Worm (Caenorhabditis elegans) whole organism, mixed stage, embryonic: ENCODE measurements around the gene asp-17.
"Not testable (repeated sequence)": the region's sequence is repeated elsewhere in the genome, so short reads cannot be mapped to it uniquely, and the experiment has no call there.

Experiments used
- M03D4.4 ChIP-seq: sonication (generic microtip); optimal IDR thresholded peaks from 2 replicates; lab custom pipeline; 2017; ENCODE audit warnings: mild to moderate bottlenecking, missing genetic modification characterization, missing compliant biosample characterization
- bed-3 ChIP-seq: fragments of 200-800 bp; sonication (Bioruptor generic); optimal IDR thresholded peaks from 3 replicates; lab custom pipeline; 2018; ENCODE audit warnings: mild to moderate bottlenecking, missing genetic modification characterization, moderate library complexity, missing compliant biosample characterization
- blmp-1 ChIP-seq: fragments of 150-350 bp; optimal IDR thresholded peaks from 2 replicates; lab custom pipeline; 2014; ENCODE audit warnings: missing biosample characterization, missing genetic modification characterization
- ceh-43 ChIP-seq: fragments of 200-800 bp; sonication (Bioruptor generic); optimal IDR thresholded peaks from 2 replicates; lab custom pipeline; 2018; ENCODE audit warnings: mild to moderate bottlenecking, missing genetic modification characterization, moderate library complexity, missing compliant biosample characterization
- ceh-83 ChIP-seq: fragments of 200-800 bp; sonication (Bioruptor generic); optimal IDR thresholded peaks from 2 replicates; lab custom pipeline; 2018; ENCODE audit warnings: mild to moderate bottlenecking, missing genetic modification characterization, missing compliant biosample characterization
- ces-1 ChIP-seq: fragments of 150-350 bp; optimal IDR thresholded peaks from 2 replicates; lab custom pipeline; 2014; ENCODE audit warnings: missing biosample characterization, missing genetic modification reagents, missing genetic modification characterization
- drap-1 ChIP-seq: fragments of 200-800 bp; sonication (Bioruptor generic); optimal IDR thresholded peaks from 3 replicates; lab custom pipeline; 2018; ENCODE audit warnings: mild to moderate bottlenecking, missing genetic modification characterization, missing compliant biosample characterization
- elt-1 ChIP-seq: sonication (generic microtip); optimal IDR thresholded peaks from 2 replicates; lab custom pipeline; 2017; ENCODE audit warnings: missing genetic modification characterization, mild to moderate bottlenecking, missing compliant biosample characterization, antibody characterized with exemption, moderate library complexity, borderline replicate concordance; ENCODE audit not compliant: insufficient read depth
- elt-3 ChIP-seq: fragments of 150-350 bp; optimal IDR thresholded peaks from 2 replicates; lab custom pipeline; 2014; ENCODE audit warnings: missing biosample characterization, missing genetic modification characterization
- flh-1 ChIP-seq: fragments of 200-800 bp; sonication (Bioruptor generic); optimal IDR thresholded peaks from 2 replicates; lab custom pipeline; 2018; ENCODE audit warnings: mild to moderate bottlenecking, missing genetic modification characterization, moderate library complexity, missing compliant biosample characterization
- ham-2 ChIP-seq: fragments of 200-800 bp; sonication (Bioruptor generic); optimal IDR thresholded peaks from 2 replicates; lab custom pipeline; 2018; ENCODE audit warnings: mild to moderate bottlenecking, missing genetic modification characterization, missing compliant biosample characterization
- lin-13 ChIP-seq: fragments of 150-350 bp; optimal IDR thresholded peaks from 2 replicates; lab custom pipeline; 2014; ENCODE audit warnings: missing biosample characterization, missing genetic modification characterization
- lin-32 ChIP-seq: fragments of 200-800 bp; sonication (Bioruptor generic); optimal IDR thresholded peaks from 2 replicates; lab custom pipeline; 2018; ENCODE audit warnings: mild to moderate bottlenecking, missing genetic modification characterization, missing compliant biosample characterization
- lsy-2 ChIP-seq: fragments of 150-350 bp; optimal IDR thresholded peaks from 2 replicates; lab custom pipeline; 2014; ENCODE audit warnings: missing biosample characterization, missing genetic modification characterization
- mab-5 ChIP-seq: fragments of 150-350 bp; optimal IDR thresholded peaks from 2 replicates; lab custom pipeline; 2014; ENCODE audit warnings: missing biosample characterization, missing genetic modification characterization
- mep-1 ChIP-seq: fragments of 150-350 bp; optimal IDR thresholded peaks from 2 replicates; lab custom pipeline; 2017; ENCODE audit warnings: missing biosample characterization, missing genetic modification reagents, missing genetic modification characterization, inconsistent platforms
- mls-2 ChIP-seq: sonication (generic microtip); optimal IDR thresholded peaks from 2 replicates; lab custom pipeline; 2016; ENCODE audit warnings: mild to moderate bottlenecking, missing genetic modification characterization, moderate library complexity, missing compliant biosample characterization
- nhr-12 ChIP-seq: fragments of 150-350 bp; optimal IDR thresholded peaks from 2 replicates; lab custom pipeline; 2014; ENCODE audit warnings: missing biosample characterization, missing genetic modification characterization
- nhr-2 ChIP-seq: fragments of 150-350 bp; optimal IDR thresholded peaks from 2 replicates; lab custom pipeline; 2014; ENCODE audit warnings: missing biosample characterization, missing genetic modification characterization
- nhr-237 ChIP-seq: fragments of 150-350 bp; optimal IDR thresholded peaks from 2 replicates; lab custom pipeline; 2014; ENCODE audit warnings: missing biosample characterization, missing genetic modification characterization
- nhr-28 ChIP-seq: fragments of 150-350 bp; optimal IDR thresholded peaks from 2 replicates; lab custom pipeline; 2014; ENCODE audit warnings: missing biosample characterization, missing genetic modification characterization
- nhr-76 ChIP-seq: sonication (generic microtip); optimal IDR thresholded peaks from 2 replicates; lab custom pipeline; 2017; ENCODE audit warnings: missing biosample characterization, missing genetic modification characterization
- sem-2 ChIP-seq: fragments of 200-800 bp; sonication (Bioruptor generic); optimal IDR thresholded peaks from 2 replicates; lab custom pipeline; 2018; ENCODE audit warnings: mild to moderate bottlenecking, missing genetic modification characterization, missing compliant biosample characterization
- snpc-4 ChIP-seq: fragments of 150-350 bp; optimal IDR thresholded peaks from 2 replicates; lab custom pipeline; 2014; ENCODE audit warnings: missing biosample characterization, missing genetic modification characterization
- sptf-1 ChIP-seq: sonication (generic microtip); optimal IDR thresholded peaks from 2 replicates; lab custom pipeline; 2017; ENCODE audit warnings: mild to moderate bottlenecking, missing genetic modification characterization, moderate library complexity, missing compliant biosample characterization
- tbx-8 ChIP-seq: fragments of 200-800 bp; sonication (Bioruptor generic); optimal IDR thresholded peaks from 2 replicates; lab custom pipeline; 2018; ENCODE audit warnings: mild to moderate bottlenecking, missing genetic modification characterization, moderate library complexity, missing compliant biosample characterization
- unc-120 ChIP-seq: sonication (generic microtip); optimal IDR thresholded peaks from 2 replicates; lab custom pipeline; 2017; ENCODE audit warnings: missing genetic modification characterization, missing compliant biosample characterization; ENCODE audit not compliant: poor library complexity, severe bottlenecking
- unc-39 ChIP-seq: fragments of 150-350 bp; optimal IDR thresholded peaks from 2 replicates; lab custom pipeline; 2014; ENCODE audit warnings: missing biosample characterization, missing genetic modification characterization
- zip-8 ChIP-seq: fragments of 150-350 bp; optimal IDR thresholded peaks from 2 replicates; lab custom pipeline; 2014; ENCODE audit warnings: missing biosample characterization, missing genetic modification characterization
- ztf-11 ChIP-seq: fragments of 150-350 bp; optimal IDR thresholded peaks from 2 replicates; lab custom pipeline; 2014; ENCODE audit warnings: missing biosample characterization, missing genetic modification characterization

Gene asp-17

DNA sequence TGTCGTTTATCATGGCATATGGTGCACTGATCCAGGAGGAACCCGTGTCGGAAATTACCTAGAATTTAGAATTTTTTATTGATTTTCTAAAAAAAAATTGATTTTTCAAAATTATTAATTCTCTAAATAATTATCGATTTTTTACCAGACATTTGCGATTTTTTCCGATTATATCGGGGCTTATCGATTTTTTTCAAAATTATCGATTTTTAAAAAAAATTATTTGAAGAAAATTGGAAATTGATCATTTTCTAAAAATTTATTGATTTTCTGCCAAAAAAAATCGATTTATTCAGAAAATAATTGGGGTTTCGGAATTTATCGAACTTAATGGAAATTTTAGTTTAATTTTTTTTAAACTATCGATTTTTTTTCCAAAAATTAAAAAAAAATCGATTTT is 1.1 kb downstream of the asp-17 start:
- TF ChIP-seq tbx-8: no peak
- TF ChIP-seq bed-3 (GFP tag; lab: Kevin White, UChicago): no peak
- no peak for TF ChIP-seq ceh-43
- no peak for TF ChIP-seq blmp-1 (tag; lab: Kevin White, UChicago)
- TF ChIP-seq elt-3 (tag; lab: Kevin White, UChicago): no peak

ce11 chrV:19031456-19031855 is 5.7 kb downstream of the asp-17 start, which contains the start of gene Y39B6A.27:
Gene Y39B6A.27, plus strand, starts transcription at chrV:19031756.
- no peak for TF ChIP-seq unc-39
- no peak for TF ChIP-seq ztf-11 (tag; lab: Kevin White, UChicago)
- TF ChIP-seq, all 35 proteins: peak for 0

- no peak for TF ChIP-seq sptf-1
- TF ChIP-seq ham-2: no peak
- no peak for TF ChIP-seq unc-39
- no peak for TF ChIP-seq flh-1 (GFP tag; lab: Kevin White, UChicago)
- no peak for TF ChIP-seq nhr-237 (tag; lab: Kevin White, UChicago)
- TF ChIP-seq, all 35 proteins: peak for 0
Observed at ce11 chrV:19027338-19027737, 9.8 kb downstream of the asp-17 start.

- TF ChIP-seq sem-2 (GFP tag; lab: Kevin White, UChicago) (no peak), elt-3 (tag; lab: Kevin White, UChicago) (no peak), flh-1 (GFP tag; lab: Kevin White, UChicago) (no peak), lin-32 (GFP tag; lab: Kevin White, UChicago) (no peak)
Observed at ce11 chrV:19026163-19026562, 11.0 kb downstream of the asp-17 start, which contains the start of gene Y39B6A.25. Gene Y39B6A.25, plus strand, starts transcription at chrV:19026463.

- TF ChIP-seq nhr-28 (no peak), elt-3 (tag; lab: Kevin White, UChicago) (no peak), elt-1 (no peak), unc-39 (no peak), M03D4.4 (no peak), ham-2 (no peak), tbx-8 (no peak), zip-8 (tag; lab: Kevin White, UChicago) (no peak), lsy-2 (tag; lab: Kevin White, UChicago) (no peak), flh-1 (GFP tag; lab: Kevin White, UChicago) (no peak), nhr-76 (tag; lab: Kevin White, UChicago) (no peak), mab-5 (tag; lab: Kevin White, UChicago) (no peak), snpc-4 (tag; lab: Kevin White, UChicago) (no peak)
Observed at ce11 chrV:19024683-19025082, 12.4 kb downstream of the asp-17 start, which contains the start of gene Y39B6A.29. Gene Y39B6A.29, minus strand, starts transcription at chrV:19024783.

DNA sequence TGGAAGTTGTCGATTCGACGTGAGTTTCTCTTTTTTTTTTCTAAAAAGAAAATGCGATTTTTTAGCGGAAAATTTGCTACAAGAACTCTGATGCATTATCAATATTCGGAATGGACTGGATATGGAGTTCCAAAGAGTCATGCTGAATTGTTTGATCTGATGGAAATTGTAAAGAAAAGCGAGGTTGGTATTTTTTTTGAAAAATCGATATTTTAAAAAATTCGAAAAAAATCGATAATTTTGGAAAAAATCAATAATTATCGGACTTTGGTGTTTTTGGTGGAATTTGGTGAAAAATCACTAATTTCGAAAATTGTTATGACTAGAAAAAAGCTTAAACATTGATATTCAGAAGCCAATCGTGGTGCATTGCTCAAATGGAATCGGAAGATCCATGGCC is 17.9 kb downstream of the asp-17 start:
- TF ChIP-seq snpc-4 (tag; lab: Kevin White, UChicago) (no peak), nhr-76 (tag; lab: Kevin White, UChicago) (no peak), lin-32 (GFP tag; lab: Kevin White, UChicago) (no peak), ham-2 (no peak), nhr-12 (no peak), zip-8 (tag; lab: Kevin White, UChicago) (no peak), sptf-1 (no peak), mab-5 (tag; lab: Kevin White, UChicago) (no peak), ztf-11 (tag; lab: Kevin White, UChicago) (no peak), tbx-8 (no peak), drap-1 (no peak), lin-13 (tag; lab: Kevin White, UChicago) (no peak), nhr-28 (no peak)

ce11 chrV:19014273-19014672 is 22.8 kb downstream of the asp-17 start, which contains the start of gene Y39B6A.30:
Gene Y39B6A.30, plus strand, starts transcription at chrV:19014573.
- not testable (repeated sequence) for TF ChIP-seq ceh-83 (GFP tag; lab: Kevin White, UChicago); flh-1 (GFP tag; lab: Kevin White, UChicago); unc-120 (tag; lab: Kevin White, UChicago)

- no peak for TF ChIP-seq zip-8 (tag; lab: Kevin White, UChicago)
- TF ChIP-seq sptf-1: no peak
- TF ChIP-seq nhr-2: no peak
- TF ChIP-seq unc-120 (tag; lab: Kevin White, UChicago): no peak
- no peak for TF ChIP-seq unc-39
- TF ChIP-seq lin-32 (GFP tag; lab: Kevin White, UChicago): no peak
- no peak for TF ChIP-seq drap-1
- no peak for TF ChIP-seq bed-3 (GFP tag; lab: Kevin White, UChicago)
- TF ChIP-seq flh-1 (GFP tag; lab: Kevin White, UChicago): no peak
- no peak for TF ChIP-seq mep-1 (tag; lab: Kevin White, UChicago)
- TF ChIP-seq ces-1 (GFP tag; lab: Kevin White, UChicago): no peak
- TF ChIP-seq tbx-8: no peak
- TF ChIP-seq mls-2 (tag; lab: Kevin White, UChicago): no peak
Observed at ce11 chrV:19013215-19013614, 23.9 kb downstream of the asp-17 start.
